Worm (Caenorhabditis elegans): ENCODE measurements around the gene T23F6.5.
A peak's percentile ranks its signal among the peaks of the same experiment; 100 is the strongest.

The T23F6.5 gene

DNA sequence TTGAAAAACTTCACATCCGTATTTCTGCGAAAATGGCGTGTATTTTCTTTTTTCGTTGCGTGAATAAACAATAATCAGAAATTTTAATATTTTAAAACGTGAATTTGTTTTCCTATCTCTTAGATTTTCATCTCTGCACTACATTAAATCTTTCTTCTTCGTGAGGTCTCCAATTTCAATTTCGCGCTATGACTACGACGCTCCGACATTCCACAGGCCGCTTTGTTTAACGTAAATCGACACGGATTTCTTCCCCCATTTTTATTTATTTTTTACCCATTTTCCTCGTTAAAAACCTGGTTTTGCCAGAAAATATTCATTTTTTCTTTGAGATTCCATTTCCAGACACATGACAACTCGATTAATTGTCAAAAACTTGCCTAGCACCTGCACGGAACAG lies 16.7 kb downstream of the T23F6.5 start, which contains the start of the genes T23F6.3 and rbd-1:
T23F6.3 (minus strand) TSS at position 120 of the 400 bp plus-strand sequence.
rbd-1 (plus strand) TSS at position 346 of the 400 bp plus-strand sequence.
- TF ChIP-seq rnt-1 (tag; optimal IDR thresholded peaks at IDR 0.05), result peak; percentile 98
- TF ChIP-seq snu-23 (GFP tag; optimal IDR thresholded peaks at IDR 0.05), result peak; percentile 96
- TF ChIP-seq unc-86 (tag; optimal IDR thresholded peaks at IDR 0.05), result peak; percentile 89
- peak; percentile 72 for TF ChIP-seq mab-9 (GFP tag; IDR thresholded peaks at IDR 0.05)
- TF ChIP-seq aha-1 (tag; optimal IDR thresholded peaks at IDR 0.05), result peak; percentile 15
- TF ChIP-seq ceh-63 (GFP tag; optimal IDR thresholded peaks at IDR 0.05), result no peak
- TF ChIP-seq hpl-2 (GFP tag; optimal IDR thresholded peaks at IDR 0.05), result peak; percentile 84
- TF ChIP-seq tlp-1 (tag; optimal IDR thresholded peaks at IDR 0.05), result no peak
- TF ChIP-seq nhr-84 (tag; optimal IDR thresholded peaks at IDR 0.05), result no peak
- TF ChIP-seq unc-98 (GFP tag; IDR thresholded peaks at IDR 0.05), result peak; percentile 43; the same call in 1 of the 2 replicates
- peak; percentile 82 for TF ChIP-seq C04F5.9 (tag; optimal IDR thresholded peaks at IDR 0.05)
- TF ChIP-seq pag-3 (tag; optimal IDR thresholded peaks at IDR 0.05; ENCODE audit: borderline replicate concordance, insufficient read depth), result no peak
- TF ChIP-seq lsy-2 (tag; optimal IDR thresholded peaks at IDR 0.05), result peak; percentile 93 to 94
- peak; percentile 44 for TF ChIP-seq mef-2 (tag; optimal IDR thresholded peaks at IDR 0.05)
- no peak for TF ChIP-seq ces-1 (GFP tag; optimal IDR thresholded peaks at IDR 0.05)
- TF ChIP-seq ama-1 (optimal IDR thresholded peaks at IDR 0.05), result no peak
- peak; percentile 84 for TF ChIP-seq irx-1 (tag; optimal IDR thresholded peaks at IDR 0.05)
- no peak for TF ChIP-seq efl-3 (GFP tag; optimal IDR thresholded peaks at IDR 0.05)
- no peak for TF ChIP-seq ets-5 (GFP tag; IDR thresholded peaks at IDR 0.05)
- TF ChIP-seq hlh-4 (tag; optimal IDR thresholded peaks at IDR 0.05), result no peak
- peak; percentile 96 for TF ChIP-seq nhr-47 (tag; optimal IDR thresholded peaks at IDR 0.05)
- peak; percentile 69 for TF ChIP-seq skn-1 (tag; optimal IDR thresholded peaks at IDR 0.05)
- TF ChIP-seq lin-39 (tag; optimal IDR thresholded peaks at IDR 0.05), result peak; percentile 79
- TF ChIP-seq alr-1 (tag; optimal IDR thresholded peaks at IDR 0.05; ENCODE audit: borderline replicate concordance), result no peak
- TF ChIP-seq nhr-20 (tag; optimal IDR thresholded peaks at IDR 0.05), result peak; percentile 95
- peak; percentile 79 for TF ChIP-seq lin-15B (tag; optimal IDR thresholded peaks at IDR 0.05)
- TF ChIP-seq lin-13 (GFP tag; optimal IDR thresholded peaks at IDR 0.05), result peak; percentile 82
- peak; percentile 83 for TF ChIP-seq fos-1 (tag; optimal IDR thresholded peaks at IDR 0.05)
- TF ChIP-seq nhr-237 (tag; optimal IDR thresholded peaks at IDR 0.05), result peak; percentile 87
- no peak for TF ChIP-seq nhr-12 (tag; optimal IDR thresholded peaks at IDR 0.05)
- peak; percentile 95 for TF ChIP-seq unc-130 (tag; optimal IDR thresholded peaks at IDR 0.05)
- peak; percentile 89 for TF ChIP-seq xbp-1 (tag; optimal IDR thresholded peaks at IDR 0.05)
- TF ChIP-seq isw-1 (GFP tag; IDR thresholded peaks at IDR 0.05), result peak; percentile 87
- TF ChIP-seq nhr-77 (tag; optimal IDR thresholded peaks at IDR 0.05), result peak; percentile 82
- peak; percentile 93 for TF ChIP-seq C16A3.4 (tag; optimal IDR thresholded peaks at IDR 0.05)
- peak; percentile 92 for TF ChIP-seq dsc-1 (tag; optimal IDR thresholded peaks at IDR 0.05)
- TF ChIP-seq mep-1 (tag; optimal IDR thresholded peaks at IDR 0.05), result peak; percentile 81
- TF ChIP-seq nhr-28 (tag; optimal IDR thresholded peaks at IDR 0.05), result no peak
- peak; percentile 96 for TF ChIP-seq nhr-85 (tag)
- peak in 3 of 6 experiments; percentile 66 to 86 (median 79) for TF ChIP-seq elt-3 (tag; optimal IDR thresholded peaks at IDR 0.05)
- TF ChIP-seq snpc-4 (tag; optimal IDR thresholded peaks at IDR 0.05), result peak; percentile 68
- peak; percentile 75 for TF ChIP-seq ztf-4 (tag; optimal IDR thresholded peaks at IDR 0.05)
- no peak for TF ChIP-seq sptf-1 (tag; optimal IDR thresholded peaks at IDR 0.05)
- TF ChIP-seq nhr-19 (GFP tag; conservative IDR thresholded peaks at IDR 0.05), result peak; percentile 93
- TF ChIP-seq elt-2 (tag; optimal IDR thresholded peaks at IDR 0.05), result peak; percentile 74
- peak; percentile 100 for TF ChIP-seq efl-1 (optimal IDR thresholded peaks at IDR 0.05)
- TF ChIP-seq efl-1 (GFP tag; optimal IDR thresholded peaks at IDR 0.05 in 1 of 2), result peak; percentile 100
- TF ChIP-seq ceh-88 (GFP tag; IDR thresholded peaks at IDR 0.05), result peak; percentile 85
- peak; percentile 76 for TF ChIP-seq jun-1 (tag; optimal IDR thresholded peaks at IDR 0.05)
- peak; percentile 68 for TF ChIP-seq zip-4 (GFP tag; optimal IDR thresholded peaks at IDR 0.05)
- TF ChIP-seq lir-3 (tag; optimal IDR thresholded peaks at IDR 0.05; ENCODE audit: poor library complexity), result peak; percentile 88
- TF ChIP-seq sup-37 (GFP tag; optimal IDR thresholded peaks at IDR 0.05), result peak; percentile 13
- TF ChIP-seq Y116A8C.19 (tag; optimal IDR thresholded peaks at IDR 0.05; ENCODE audit: borderline replicate concordance), result no peak
- TF ChIP-seq unc-30 (tag; optimal IDR thresholded peaks at IDR 0.05), result peak; percentile 44

Data from whole organism, L1 larva.